Worm (Caenorhabditis elegans) whole organism, mixed stage, embryonic: ENCODE data around the gene mks-5.

Source experiments
- M03D4.4 ChIP-seq: sonication (generic microtip); optimal IDR thresholded peaks from 2 replicates; lab custom pipeline; 2017; ENCODE audit warnings: mild to moderate bottlenecking, missing genetic modification characterization, missing compliant biosample characterization
- ceh-43 ChIP-seq: fragments of 200-800 bp; sonication (Bioruptor generic); optimal IDR thresholded peaks from 2 replicates; lab custom pipeline; 2018; ENCODE audit warnings: mild to moderate bottlenecking, missing genetic modification characterization, moderate library complexity, missing compliant biosample characterization
- ces-1 ChIP-seq: fragments of 150-350 bp; optimal IDR thresholded peaks from 2 replicates; lab custom pipeline; 2014; ENCODE audit warnings: missing biosample characterization, missing genetic modification reagents, missing genetic modification characterization
- lin-13 ChIP-seq: fragments of 150-350 bp; optimal IDR thresholded peaks from 2 replicates; lab custom pipeline; 2014; ENCODE audit warnings: missing biosample characterization, missing genetic modification characterization
- lin-32 ChIP-seq: fragments of 200-800 bp; sonication (Bioruptor generic); optimal IDR thresholded peaks from 2 replicates; lab custom pipeline; 2018; ENCODE audit warnings: mild to moderate bottlenecking, missing genetic modification characterization, missing compliant biosample characterization
- mab-5 ChIP-seq: fragments of 150-350 bp; optimal IDR thresholded peaks from 2 replicates; lab custom pipeline; 2014; ENCODE audit warnings: missing biosample characterization, missing genetic modification characterization
- nhr-237 ChIP-seq: fragments of 150-350 bp; optimal IDR thresholded peaks from 2 replicates; lab custom pipeline; 2014; ENCODE audit warnings: missing biosample characterization, missing genetic modification characterization
- nhr-76 ChIP-seq: sonication (generic microtip); optimal IDR thresholded peaks from 2 replicates; lab custom pipeline; 2017; ENCODE audit warnings: missing biosample characterization, missing genetic modification characterization
- pha-4 ChIP-seq: fragments of 150-350 bp; optimal IDR thresholded peaks from 2 replicates; lab custom pipeline; 2018; ENCODE audit warnings: missing biosample characterization, missing genetic modification reagents, missing genetic modification characterization
- snpc-4 ChIP-seq: fragments of 150-350 bp; optimal IDR thresholded peaks from 2 replicates; lab custom pipeline; 2014; ENCODE audit warnings: missing biosample characterization, missing genetic modification characterization
- ztf-11 ChIP-seq: fragments of 150-350 bp; optimal IDR thresholded peaks from 2 replicates; lab custom pipeline; 2014; ENCODE audit warnings: missing biosample characterization, missing genetic modification characterization

DNA sequence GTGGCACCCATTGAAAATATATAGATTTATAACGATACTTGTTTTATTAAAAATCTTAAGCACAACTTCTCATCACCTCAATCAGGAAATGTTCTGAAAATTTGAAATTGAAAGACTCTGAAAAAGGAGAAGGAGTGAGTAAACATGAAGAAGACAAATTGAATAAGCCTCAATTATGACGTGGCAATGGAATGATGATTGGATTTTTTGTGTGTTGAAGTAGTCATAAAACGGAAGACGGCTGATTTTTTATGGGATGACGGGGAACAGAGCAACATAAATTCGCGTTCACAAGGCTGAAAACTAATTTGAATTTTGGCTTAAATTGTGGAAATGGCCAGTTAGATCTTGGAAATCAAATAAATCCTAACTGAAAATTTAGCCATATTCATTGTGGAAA, 11.5 kb downstream of the mks-5 start, which contains the start of gene glb-12:
- TF ChIP-seq ces-1, result no peak
- TF ChIP-seq ceh-43 (GFP tag; lab: Kevin White, UChicago), result no peak
- TF ChIP-seq mab-5 (tag; lab: Kevin White, UChicago), result no peak
- no peak for TF ChIP-seq lin-13 (tag; lab: Kevin White, UChicago)
- TF ChIP-seq lin-32 (GFP tag; lab: Kevin White, UChicago), result no peak
- TF ChIP-seq nhr-76 (tag; lab: Kevin White, UChicago), result no peak
- TF ChIP-seq ztf-11 (tag; lab: Kevin White, UChicago), result no peak
- TF ChIP-seq pha-4 (tag; lab: Kevin White, UChicago), result no peak
- TF ChIP-seq M03D4.4 (tag; lab: Kevin White, UChicago), result no peak
- TF ChIP-seq nhr-237 (tag; lab: Kevin White, UChicago), result no peak
- no peak for TF ChIP-seq snpc-4 (tag; lab: Kevin White, UChicago)
